Worm (Caenorhabditis elegans) whole organism, L4/young adult: Measurements from ENCODE around the gene W06H8.6.

Experiments
- dao-5 ChIP-seq: sonication (generic microtip); optimal IDR thresholded peaks from 2 replicates; lab custom pipeline; 2016; ENCODE audit warnings: missing genotype, missing genetic modification characterization, moderate library complexity, missing compliant biosample characterization
- him-1 ChIP-seq: sonication (generic microtip); optimal IDR thresholded peaks from 2 replicates; lab custom pipeline; 2016; ENCODE audit warnings: missing genotype, missing genetic modification reagents, missing genetic modification characterization, missing compliant biosample characterization

DNA sequence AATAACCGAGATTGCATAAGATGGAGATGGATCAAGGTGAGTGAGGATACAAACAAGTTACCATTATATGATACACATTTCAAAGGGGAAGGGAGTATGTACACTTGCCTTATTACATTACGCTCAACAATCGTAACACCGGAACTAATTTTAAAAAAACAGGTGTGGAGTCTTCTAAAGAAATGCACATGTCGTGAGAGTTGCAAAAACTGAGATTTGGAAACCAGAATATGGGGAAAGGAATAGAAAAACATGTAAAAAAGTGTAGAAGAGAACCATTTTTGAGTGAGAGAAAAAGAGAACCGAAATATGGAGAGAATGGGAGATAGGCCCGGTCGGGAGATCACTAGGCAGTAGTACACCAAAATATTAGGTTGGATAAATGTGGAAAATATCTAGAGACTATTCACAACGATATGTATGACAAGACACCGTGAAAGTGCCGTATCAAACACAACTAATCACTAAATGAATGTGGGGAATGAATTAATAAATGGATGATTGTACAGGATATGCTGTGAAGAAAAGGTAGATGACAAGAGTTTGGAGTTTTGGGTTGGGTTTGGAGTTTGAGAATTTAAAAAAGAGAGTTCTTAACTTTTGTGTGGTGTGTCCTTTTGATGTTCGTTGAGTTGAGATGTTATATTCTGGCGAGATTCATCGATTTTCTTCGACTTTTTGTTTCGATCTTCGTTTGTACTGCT, 3.3 kb downstream of the W06H8.6 start:
- TF ChIP-seq dao-5 (tag; lab: Kevin White, UChicago) (no peak), him-1 (no peak)
